Worm (Caenorhabditis elegans) whole organism, L4/young adult: Measurements from ENCODE around the gene par-1.

Source experiments
- W03F9.2 ChIP-seq: fragments of 150-350 bp; optimal IDR thresholded peaks from 2 replicates; lab custom pipeline; 2014; ENCODE audit warnings: missing biosample characterization, missing genetic modification characterization
- him-1 ChIP-seq: sonication (generic microtip); optimal IDR thresholded peaks from 2 replicates; lab custom pipeline; 2016; ENCODE audit warnings: missing genotype, missing genetic modification reagents, missing genetic modification characterization, missing compliant biosample characterization

DNA sequence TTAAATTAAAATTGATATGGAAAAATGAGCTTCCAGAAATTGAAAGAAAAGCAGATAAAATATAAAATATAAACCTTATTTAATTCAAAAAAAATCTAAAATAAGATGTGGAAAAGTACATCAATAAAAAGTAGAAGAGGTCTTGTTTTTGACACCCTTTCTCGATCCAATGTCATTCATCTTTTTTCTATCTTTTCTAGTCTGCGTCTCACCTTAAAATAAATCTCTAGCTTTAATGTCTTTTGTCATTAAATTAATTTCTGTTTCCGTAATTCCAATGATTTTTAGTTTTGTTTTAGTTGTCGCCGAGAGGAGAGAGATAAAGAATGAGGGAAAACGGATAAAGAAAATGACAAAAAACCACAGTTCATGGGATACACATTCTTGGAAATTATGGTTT is 4.0 kb upstream of the par-1 start:
- TF ChIP-seq him-1 (no peak), W03F9.2 (tag; lab: Kevin White, UChicago) (no peak)
